Worm (Caenorhabditis elegans) whole organism, L4 larva: ENCODE results near the gene D1005.10.

Source experiments
- F26F4.8 ChIP-seq: fragments of 200-800 bp; sonication (Bioruptor generic); conservative IDR thresholded peaks from 2 replicates; pipeline ENCODE4 v1.3.6; 2022; ENCODE audit warnings: missing genetic modification characterization, missing compliant biosample characterization
- F44E2.7 ChIP-seq: fragments of 200-800 bp; sonication (Bioruptor generic); IDR thresholded peaks from 2 replicates; pipeline ENCODE4 v2.1.2; 2022; ENCODE audit warnings: missing genetic modification characterization, missing compliant biosample characterization
- R02D3.7 ChIP-seq: fragments of 150-350 bp; sonication (generic microtip); optimal IDR thresholded peaks from 3 replicates; lab custom pipeline; 2014; ENCODE audit warnings: missing biosample characterization, missing genetic modification characterization
- Y105C5A.15 ChIP-seq: fragments of 200-800 bp; sonication (Bioruptor generic); IDR thresholded peaks from 2 replicates; pipeline ENCODE4 v1.3.6; 2022; ENCODE audit warnings: missing genetic modification characterization, missing compliant biosample characterization
- aha-1 ChIP-seq: fragments of 150-350 bp; peaks from one replicate; lab custom pipeline; 2014; ENCODE audit warnings: missing biosample characterization, missing genetic modification characterization
- arid-1 ChIP-seq: fragments of 200-800 bp; sonication (Bioruptor generic); conservative IDR thresholded peaks from 2 replicates; pipeline ENCODE4 v1.3.6; 2022; ENCODE audit warnings: missing genetic modification reagents, missing genetic modification characterization, missing compliant biosample characterization
- ceh-32 ChIP-seq: sonication (generic microtip); optimal IDR thresholded peaks from 2 replicates; lab custom pipeline; 2016; ENCODE audit warnings: mild to moderate bottlenecking, missing genetic modification characterization, missing compliant biosample characterization; ENCODE audit not compliant: poor library complexity
- ctbp-1 ChIP-seq: fragments of 200-800 bp; sonication (Bioruptor generic); IDR thresholded peaks from 2 replicates; pipeline ENCODE4 v1.3.6; 2022; ENCODE audit warnings: missing genetic modification reagents, missing genetic modification characterization, missing compliant biosample characterization
- daf-12 ChIP-seq: fragments of 150-350 bp; optimal IDR thresholded peaks from 2 replicates; lab custom pipeline; 2014; ENCODE audit warnings: missing biosample characterization, missing genetic modification reagents, missing genetic modification characterization
- daf-16 ChIP-seq, 3 experiments: sonication (generic microtip); optimal IDR thresholded peaks; 2 replicates each; lab custom pipeline; 2016 to 2017; ENCODE audit warnings: missing genetic modification characterization in 3 of 3, missing genetic modification reagents in 3 of 3, mild to moderate bottlenecking in 2 of 3, missing compliant biosample characterization in 2 of 3, missing biosample characterization in 1 of 3, moderate library complexity in 1 of 3
- dmd-6 ChIP-seq: fragments of 200-800 bp; sonication (Bioruptor generic); IDR thresholded peaks from 2 replicates; pipeline ENCODE4 v1.3.6; 2022; ENCODE audit warnings: missing genetic modification reagents, missing genetic modification characterization, missing compliant biosample characterization
- hlh-11 ChIP-seq: fragments of 200-800 bp; sonication (Bioruptor generic); optimal IDR thresholded peaks from 2 replicates; lab custom pipeline; 2018; ENCODE audit warnings: mild to moderate bottlenecking, missing genetic modification characterization, missing compliant biosample characterization
- hlh-30 ChIP-seq: sonication (generic microtip); optimal IDR thresholded peaks from 2 replicates; lab custom pipeline; 2017; ENCODE audit warnings: antibody characterized with exemption, mild to moderate bottlenecking, missing genetic modification characterization, missing compliant biosample characterization; ENCODE audit not compliant: insufficient read depth
- jun-1 ChIP-seq: fragments of 150-350 bp; optimal IDR thresholded peaks from 2 replicates; lab custom pipeline; 2014; ENCODE audit warnings: missing biosample characterization, missing genetic modification reagents, missing genetic modification characterization
- lim-7 ChIP-seq: fragments of 200-800 bp; sonication (Bioruptor generic); IDR thresholded peaks from 2 replicates; pipeline ENCODE4 v1.3.6; 2022; ENCODE audit warnings: missing genetic modification characterization, missing compliant biosample characterization
- lin-1 ChIP-seq: fragments of 200-800 bp; sonication (Bioruptor generic); IDR thresholded peaks from 2 replicates; pipeline ENCODE4 v1.3.6; 2022; ENCODE audit warnings: missing genetic modification reagents, missing genetic modification characterization, missing compliant biosample characterization
- lin-13 ChIP-seq: fragments of 150-350 bp; optimal IDR thresholded peaks from 2 replicates; lab custom pipeline; 2014; ENCODE audit warnings: missing biosample characterization, missing genetic modification reagents, missing genetic modification characterization
- mdl-1 ChIP-seq, 2 experiments: fragments of 150-350 bp in 1 of 2; sonication (generic microtip) in 1 of 2; optimal IDR thresholded peaks; 2 replicates each; lab custom pipeline; 2014 to 2017; ENCODE audit warnings: missing biosample characterization in 2 of 2, missing genetic modification characterization in 2 of 2
- mxl-2 ChIP-seq: fragments of 200-800 bp; sonication (Bioruptor generic); conservative IDR thresholded peaks from 2 replicates; pipeline ENCODE4 v1.3.6; 2022; ENCODE audit warnings: missing genetic modification reagents, missing genetic modification characterization, missing compliant biosample characterization
- nhr-25 ChIP-seq: sonication (generic microtip); optimal IDR thresholded peaks from 2 replicates; lab custom pipeline; 2017; ENCODE audit warnings: missing genetic modification characterization, mild to moderate bottlenecking, missing compliant biosample characterization, antibody characterized with exemption, moderate library complexity, borderline replicate concordance; ENCODE audit not compliant: insufficient read depth
- nhr-76 ChIP-seq: fragments of 150-350 bp; optimal IDR thresholded peaks from 2 replicates; lab custom pipeline; 2014; ENCODE audit warnings: missing biosample characterization, missing genetic modification characterization
- nhr-77 ChIP-seq: fragments of 150-350 bp; optimal IDR thresholded peaks from 2 replicates; lab custom pipeline; 2014; ENCODE audit warnings: missing biosample characterization, missing genetic modification characterization
- pha-4 ChIP-seq, 2 experiments: fragments of 150-350 bp in 1 of 2; fragments of 200-800 bp in 1 of 2; sonication (Bioruptor generic) in 1 of 2; IDR thresholded peaks in 1 of 2; optimal IDR thresholded peaks in 1 of 2; 2 replicates each; pipeline versions ENCODE4 v1.3.6 to Lab custom; 2014 to 2022; ENCODE audit warnings: missing genetic modification characterization in 2 of 2, missing genetic modification reagents in 2 of 2, missing biosample characterization in 1 of 2, missing compliant biosample characterization in 1 of 2
- php-3 ChIP-seq: fragments of 200-800 bp; sonication (Bioruptor generic); IDR thresholded peaks from 2 replicates; pipeline ENCODE4 v1.3.6; 2022; ENCODE audit warnings: missing genetic modification reagents, missing genetic modification characterization, missing compliant biosample characterization
- rbr-2 ChIP-seq: sonication (generic microtip); optimal IDR thresholded peaks from 2 replicates; lab custom pipeline; 2016; ENCODE audit warnings: missing genotype, missing genetic modification characterization, missing compliant biosample characterization
- sdz-12 ChIP-seq: fragments of 200-800 bp; sonication (Bioruptor generic); optimal IDR thresholded peaks from 2 replicates; lab custom pipeline; 2018; ENCODE audit warnings: mild to moderate bottlenecking, missing genetic modification characterization, missing compliant biosample characterization
- snpc-4 ChIP-seq: fragments of 150-350 bp; optimal IDR thresholded peaks from 2 replicates; lab custom pipeline; 2014; ENCODE audit warnings: missing biosample characterization, missing genetic modification characterization
- spr-1 ChIP-seq: sonication (generic microtip); optimal IDR thresholded peaks from 2 replicates; lab custom pipeline; 2016; ENCODE audit warnings: mild to moderate bottlenecking, missing genetic modification characterization, missing compliant biosample characterization
- tra-1 ChIP-seq: fragments of 200-800 bp; sonication (Bioruptor generic); IDR thresholded peaks from 2 replicates; pipeline ENCODE4 v1.3.6; 2022; ENCODE audit warnings: missing genetic modification reagents, missing genetic modification characterization, missing compliant biosample characterization
- unc-62 ChIP-seq, 3 experiments: fragments of 150-350 bp in 1 of 3; sonication (generic microtip); optimal IDR thresholded peaks in 2 of 3; peaks in 1 of 3; 1 replicate in 1 of 3; 2 replicates in 2 of 3; lab custom pipeline; 2014 to 2017; ENCODE audit warnings: missing biosample characterization in 3 of 3, missing genetic modification characterization in 3 of 3, missing genetic modification reagents in 3 of 3, missing genotype in 1 of 3
- zip-11 ChIP-seq: fragments of 200-800 bp; sonication (Bioruptor generic); IDR thresholded peaks from 2 replicates; pipeline ENCODE4 v1.3.6; 2022; ENCODE audit warnings: missing genetic modification characterization, missing compliant biosample characterization

Gene D1005.10

DNA sequence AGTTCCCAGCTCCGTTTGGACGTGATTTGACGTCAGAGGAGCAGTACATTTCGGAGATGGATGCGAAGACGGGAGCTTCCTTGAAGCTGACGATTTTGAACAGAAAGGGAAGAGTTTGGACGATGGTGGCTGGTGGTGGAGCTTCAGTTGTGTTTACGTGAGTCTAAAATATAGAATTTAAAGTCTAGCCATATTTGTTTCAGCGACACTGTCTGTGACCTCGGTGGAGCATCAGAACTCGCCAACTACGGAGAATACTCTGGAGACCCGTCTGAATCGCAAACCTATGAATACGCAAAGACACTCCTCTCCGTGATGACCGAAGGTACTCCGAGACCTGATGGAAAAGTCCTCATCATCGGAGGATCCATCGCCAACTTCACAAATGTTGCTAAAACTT lies 5.4 kb downstream of the D1005.10 start:
- no peak for TF ChIP-seq lim-7 (GFP tag; lab: Robert Waterston, UW)
- TF ChIP-seq pha-4 (GFP tag; IDR thresholded peaks at IDR 0.05; lab: Robert Waterston, UW) = no peak
- TF ChIP-seq pha-4 (tag; optimal IDR thresholded peaks at IDR 0.05; lab: Kevin White, UChicago) = no peak
- no peak for TF ChIP-seq lin-1 (GFP tag; lab: Robert Waterston, UW)
- no peak for TF ChIP-seq sdz-12 (GFP tag; lab: Kevin White, UChicago)
- no peak for TF ChIP-seq F44E2.7 (GFP tag; lab: Robert Waterston, UW)
- TF ChIP-seq nhr-25 (tag; lab: Kevin White, UChicago) = no peak
- no peak for TF ChIP-seq zip-11 (GFP tag; lab: Robert Waterston, UW)
- TF ChIP-seq daf-12 (tag; lab: Kevin White, UChicago) = no peak
- TF ChIP-seq hlh-11 (tag; lab: Kevin White, UChicago) = no peak
- TF ChIP-seq nhr-77 (tag; lab: Kevin White, UChicago) = no peak
- TF ChIP-seq arid-1 (GFP tag; lab: Robert Waterston, UW) = no peak
- no peak for TF ChIP-seq spr-1 (tag; lab: Kevin White, UChicago)
- no peak for TF ChIP-seq mxl-2

ce11 chrX:1479637-1480036 lies 6.3 kb downstream of the D1005.10 start:
- peak; percentile 45; the same call in 1 of the 2 replicates for TF ChIP-seq dmd-6 (GFP tag; lab: Robert Waterston, UW)
- peak; percentile 97 for TF ChIP-seq mxl-2
- no peak for TF ChIP-seq Y105C5A.15 (GFP tag; lab: Robert Waterston, UW)
- TF ChIP-seq aha-1 (tag; lab: Kevin White, UChicago) = peak; percentile 36
- TF ChIP-seq daf-16 (GFP tag; optimal IDR thresholded peaks at IDR 0.05; lab: Kevin White, UChicago) = no peak
- peak; percentile 40 for TF ChIP-seq daf-16 (tag; optimal IDR thresholded peaks at IDR 0.05; lab: Kevin White, UChicago)
- TF ChIP-seq ceh-32 = no peak
- TF ChIP-seq unc-62 (GFP tag; optimal IDR thresholded peaks at IDR 0.05 in 1 of 2; lab: Kevin White, UChicago) = peak in 1 of 2 experiments; percentile 70
- no peak for TF ChIP-seq unc-62 (tag; optimal IDR thresholded peaks at IDR 0.05; lab: Kevin White, UChicago)
- TF ChIP-seq nhr-76 (tag; lab: Kevin White, UChicago) = no peak
- no peak for TF ChIP-seq snpc-4 (tag; lab: Kevin White, UChicago)
- TF ChIP-seq F26F4.8 (GFP tag; lab: Robert Waterston, UW) = no peak
- no peak for TF ChIP-seq R02D3.7 (tag; lab: Kevin White, UChicago)
- TF ChIP-seq hlh-11 (tag; lab: Kevin White, UChicago) = peak; percentile 25
- TF ChIP-seq jun-1 = no peak
- peak; percentile 71 for TF ChIP-seq hlh-30
- TF ChIP-seq php-3 = no peak
- TF ChIP-seq, all 104 proteins: peak for 7

ce11 chrX:1479190-1479589 lies 6.8 kb downstream of the D1005.10 start, which contains the start of gene acly-1:
TSS of gene acly-1 (plus strand) at chrX:1479542.
- TF ChIP-seq daf-16 (GFP tag; optimal IDR thresholded peaks at IDR 0.05; lab: Kevin White, UChicago) = no peak
- peak; percentile 67 for TF ChIP-seq daf-16 (tag; optimal IDR thresholded peaks at IDR 0.05; lab: Kevin White, UChicago)
- peak; percentile 83 for TF ChIP-seq aha-1 (tag; lab: Kevin White, UChicago)
- TF ChIP-seq rbr-2 (tag; lab: Kevin White, UChicago) = peak; percentile 33
- no peak for TF ChIP-seq tra-1 (GFP tag; lab: Robert Waterston, UW)
- peak in 1 of 2 experiments; percentile 58 for TF ChIP-seq unc-62 (GFP tag; optimal IDR thresholded peaks at IDR 0.05 in 1 of 2; lab: Kevin White, UChicago)
- no peak for TF ChIP-seq unc-62 (tag; optimal IDR thresholded peaks at IDR 0.05; lab: Kevin White, UChicago)
- TF ChIP-seq mdl-1 (tag; optimal IDR thresholded peaks at IDR 0.05; lab: Kevin White, UChicago) = peak in 1 of 2 experiments; percentile 55
- TF ChIP-seq, all 104 proteins: peak for 5

DNA sequence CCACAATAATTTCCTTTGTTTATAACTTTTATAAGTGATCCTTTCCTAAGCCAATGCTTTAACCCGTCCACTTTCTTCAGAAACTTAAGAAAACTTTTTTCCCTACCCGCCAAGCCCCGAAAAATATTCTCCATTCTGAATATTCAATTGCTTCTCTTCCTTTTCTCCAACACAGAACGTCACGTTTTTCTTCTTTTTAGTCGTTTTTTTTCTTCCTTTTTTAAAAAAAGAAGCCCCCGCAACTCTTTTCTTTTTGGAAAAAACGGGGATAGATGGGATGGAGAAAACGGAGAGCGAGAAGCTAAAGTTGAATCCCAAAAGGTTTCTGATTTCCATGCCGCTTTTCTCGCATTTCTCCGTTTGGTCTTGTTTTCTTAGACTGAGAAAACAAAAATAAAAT lies 7.4 kb downstream of the D1005.10 start:
- TF ChIP-seq lin-13 (GFP tag; lab: Kevin White, UChicago) = no peak
- TF ChIP-seq hlh-30 = peak; percentile 17
- no peak for TF ChIP-seq ctbp-1 (GFP tag; lab: Robert Waterston, UW)
